Worm (Caenorhabditis elegans): ENCODE measurements around the gene elf-1.

DNA sequence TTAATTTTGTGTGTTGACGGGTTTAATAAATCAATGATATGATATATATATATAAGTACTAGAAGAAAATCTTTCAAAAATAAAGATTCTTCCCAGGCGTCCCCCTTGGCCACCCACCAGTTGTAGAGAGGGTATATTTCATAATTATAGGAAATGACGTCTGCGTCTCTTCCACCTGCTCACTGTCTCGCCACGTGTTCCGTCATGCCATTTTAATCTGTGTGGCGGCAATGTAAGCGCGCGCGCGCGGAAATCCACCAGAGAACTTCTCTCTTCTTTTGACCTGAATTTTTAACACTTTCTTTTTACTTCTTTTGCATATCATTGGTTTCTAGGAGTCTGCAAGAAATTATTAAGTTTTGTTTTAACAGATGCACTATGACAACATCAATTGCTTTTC, 34.6 kb upstream of the elf-1 start:
- TF ChIP-seq ztf-11 (tag; optimal IDR thresholded peaks at IDR 0.05), result no peak
- no peak for TF ChIP-seq skn-1 (tag; optimal IDR thresholded peaks at IDR 0.05)
- TF ChIP-seq lin-39 (tag; optimal IDR thresholded peaks at IDR 0.05), result no peak
- TF ChIP-seq ceh-82 (tag; optimal IDR thresholded peaks at IDR 0.05), result no peak
- TF ChIP-seq gei-8 (GFP tag; optimal IDR thresholded peaks at IDR 0.05), result no peak
- no peak for TF ChIP-seq nhr-25 (tag; optimal IDR thresholded peaks at IDR 0.05; ENCODE audit: borderline replicate concordance, insufficient read depth)
